Fruit fly (Drosophila melanogaster): Measurements from ENCODE around the gene Mnn1.

The Mnn1 gene

DNA sequence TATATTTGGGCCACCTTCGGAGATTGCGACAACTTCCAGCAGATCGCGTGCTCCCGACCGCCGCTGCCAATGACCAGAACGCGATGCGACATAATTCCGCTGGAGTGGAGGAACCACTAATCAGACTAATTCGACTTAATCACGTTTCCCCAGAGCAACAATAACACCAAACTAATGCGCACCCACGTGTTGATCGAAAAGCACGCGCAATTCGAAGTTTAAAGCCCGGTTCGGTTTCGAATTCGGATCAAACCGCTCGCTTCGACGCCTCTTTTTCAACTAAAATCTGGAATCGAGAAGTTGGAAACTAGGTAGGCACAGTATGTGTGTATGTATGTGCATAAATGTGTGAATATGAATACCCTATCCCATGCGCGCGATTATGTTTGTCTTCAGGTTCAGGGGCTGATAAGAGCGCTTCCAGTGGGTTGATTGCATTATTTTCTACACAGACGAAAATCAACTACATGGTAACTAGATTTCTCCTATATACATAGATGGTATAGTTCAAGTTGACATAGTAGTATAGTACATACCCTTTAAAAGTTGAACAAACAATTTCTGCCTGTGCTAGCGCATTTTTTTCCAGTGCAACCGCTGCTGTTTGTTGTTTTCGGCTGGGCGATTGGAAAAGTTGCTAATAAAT is 32.4 kb upstream of the Mnn1 start, which contains the start of gene Gart:
TSS of gene Gart (minus strand) at position 285 of the 646 bp plus-strand sequence.
- peak; percentile 66 for TF ChIP-seq HLH106 (tag; optimal IDR thresholded peaks at IDR 0.05)
- TF ChIP-seq CG9705 (GFP tag; optimal IDR thresholded peaks at IDR 0.05), result no peak
- TF ChIP-seq dsf (GFP tag; optimal IDR thresholded peaks at IDR 0.05; ENCODE audit: borderline replicate concordance), result peak; percentile 56
- no peak for TF ChIP-seq N (GFP tag; optimal IDR thresholded peaks at IDR 0.05)
- TF ChIP-seq br (GFP tag; optimal IDR thresholded peaks at IDR 0.05), result peak; percentile 92
- peak; percentile 43 for TF ChIP-seq brk (GFP tag; optimal IDR thresholded peaks at IDR 0.05)
- peak; percentile 85 for TF ChIP-seq sage (GFP tag; optimal IDR thresholded peaks at IDR 0.05)
- peak; percentile 91 for TF ChIP-seq fru (GFP tag; optimal IDR thresholded peaks at IDR 0.05)
- no peak for TF ChIP-seq Abd-B (GFP tag; optimal IDR thresholded peaks at IDR 0.05)
- no peak for TF ChIP-seq dl (GFP tag; optimal IDR thresholded peaks at IDR 0.05; ENCODE audit: insufficient read depth in 1 of 2, partially characterized antibody in 2 of 2)
- peak; percentile 40 to 91 for TF ChIP-seq foxo (GFP tag; optimal IDR thresholded peaks at IDR 0.05)
- peak; percentile 84 for TF ChIP-seq Hnf4 (GFP tag; optimal IDR thresholded peaks at IDR 0.05)
- peak; percentile 92 for TF ChIP-seq h (GFP tag; optimal IDR thresholded peaks at IDR 0.05)
- TF ChIP-seq usp (GFP tag; optimal IDR thresholded peaks at IDR 0.05), result no peak
- TF ChIP-seq ey (GFP tag; optimal IDR thresholded peaks at IDR 0.05), result peak; percentile 92
- no peak for TF ChIP-seq Hr83 (GFP tag; optimal IDR thresholded peaks at IDR 0.05; ENCODE audit: poor library complexity, severe bottlenecking)
- TF ChIP-seq Vsx2 (GFP tag; optimal IDR thresholded peaks at IDR 0.05; ENCODE audit: partially characterized antibody), result no peak
- TF ChIP-seq lola (GFP tag; optimal IDR thresholded peaks at IDR 0.05), result no peak
- no peak for TF ChIP-seq pan (optimal IDR thresholded peaks at IDR 0.05)
- TF ChIP-seq psq (GFP tag; optimal IDR thresholded peaks at IDR 0.05), result peak; percentile 82
- peak; percentile 75 for TF ChIP-seq CG32264 (GFP tag; optimal IDR thresholded peaks at IDR 0.05)
- TF ChIP-seq tai (GFP tag; optimal IDR thresholded peaks at IDR 0.05), result no peak
- TF ChIP-seq CrebA (GFP tag; optimal IDR thresholded peaks at IDR 0.05; ENCODE audit: borderline replicate concordance), result no peak
- no peak for TF ChIP-seq Myc (optimal IDR thresholded peaks at IDR 0.05)
- TF ChIP-seq dmrt93B (GFP tag; optimal IDR thresholded peaks at IDR 0.05), result no peak
- no peak for TF ChIP-seq GATAd (GFP tag; optimal IDR thresholded peaks at IDR 0.05)
- TF ChIP-seq Jra (GFP tag; optimal IDR thresholded peaks at IDR 0.05), result peak; percentile 48
- TF ChIP-seq Dfd (GFP tag; optimal IDR thresholded peaks at IDR 0.05), result no peak
- TF ChIP-seq Hr78 (GFP tag; optimal IDR thresholded peaks at IDR 0.05), result no peak
- TF ChIP-seq Mio (GFP tag; optimal IDR thresholded peaks at IDR 0.05), result peak; percentile 53
- TF ChIP-seq sv (GFP tag; optimal IDR thresholded peaks at IDR 0.05), result peak; percentile 64
- no peak for TF ChIP-seq Dif (GFP tag; optimal IDR thresholded peaks at IDR 0.05; ENCODE audit: partially characterized antibody)
- no peak for TF ChIP-seq Rel (GFP tag; optimal IDR thresholded peaks at IDR 0.05)
- peak; percentile 39 for TF ChIP-seq Rel (tag; optimal IDR thresholded peaks at IDR 0.05)
- TF ChIP-seq woc (GFP tag; optimal IDR thresholded peaks at IDR 0.05), result peak; percentile 64
- peak; percentile 91 for TF ChIP-seq rgr (GFP tag; optimal IDR thresholded peaks at IDR 0.05)
- TF ChIP-seq OdsH (GFP tag; optimal IDR thresholded peaks at IDR 0.05), result peak; percentile 91
- no peak for TF ChIP-seq jim (GFP tag; optimal IDR thresholded peaks at IDR 0.05)
- TF ChIP-seq Sp1 (GFP tag; optimal IDR thresholded peaks at IDR 0.05), result peak; percentile 89

DNA sequence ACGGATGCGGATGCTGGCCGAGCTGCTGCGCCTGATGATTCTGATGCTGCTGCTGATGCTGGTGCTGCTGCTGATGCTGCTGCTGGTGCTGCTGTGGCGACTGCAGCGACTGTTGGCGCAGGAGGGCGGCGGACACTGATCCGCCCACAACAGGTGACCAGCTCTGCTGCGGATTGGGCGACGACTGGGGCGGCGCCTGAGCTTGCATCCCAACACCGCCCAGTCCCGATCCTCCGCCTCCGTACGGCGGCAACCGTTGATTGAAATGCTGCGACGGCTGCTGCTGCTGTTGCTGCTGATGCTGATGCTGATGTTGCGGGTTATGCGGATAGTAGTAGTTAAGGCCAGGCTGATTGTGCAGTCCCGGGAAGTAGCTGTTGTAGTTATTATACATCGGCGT is 30.9 kb upstream of the Mnn1 start:
- no peak for TF ChIP-seq h (GFP tag; optimal IDR thresholded peaks at IDR 0.05)
- TF ChIP-seq jim (GFP tag; optimal IDR thresholded peaks at IDR 0.05), result no peak
- no peak for TF ChIP-seq br (GFP tag; optimal IDR thresholded peaks at IDR 0.05)
- peak; percentile 95 for TF ChIP-seq Dfd (GFP tag; optimal IDR thresholded peaks at IDR 0.05)
- TF ChIP-seq fru (GFP tag; optimal IDR thresholded peaks at IDR 0.05), result no peak
- no peak for TF ChIP-seq Sp1 (GFP tag; optimal IDR thresholded peaks at IDR 0.05)
- no peak for TF ChIP-seq dsf (GFP tag; optimal IDR thresholded peaks at IDR 0.05; ENCODE audit: borderline replicate concordance)
